Fruit fly (Drosophila melanogaster): ENCODE results near the gene okr.

DNA sequence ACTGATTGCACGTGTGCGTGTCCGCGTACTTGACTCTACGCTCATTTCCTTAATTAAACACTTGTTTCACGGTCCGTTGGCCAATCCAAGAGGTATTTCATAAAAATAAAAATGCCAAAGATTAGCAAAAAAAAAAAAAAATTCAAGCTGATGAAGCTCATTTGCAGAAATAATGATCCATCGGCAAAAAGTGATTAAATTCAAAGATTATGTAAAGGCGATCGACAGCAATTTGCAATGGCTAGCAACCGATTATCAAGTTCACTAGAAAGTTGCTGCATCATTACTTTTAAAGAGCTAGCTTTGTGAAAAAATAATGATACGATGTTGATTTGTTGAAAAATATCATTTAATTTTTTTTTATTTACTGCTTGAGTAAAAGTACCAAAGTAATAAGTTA lies 16.9 kb upstream of the okr start:
- TF ChIP-seq crol (GFP tag; IDR thresholded peaks at IDR 0.05), result no peak
- TF ChIP-seq slou (GFP tag; optimal IDR thresholded peaks at IDR 0.05), result no peak
- no peak for TF ChIP-seq CG2712 (tag; optimal IDR thresholded peaks at IDR 0.05)
- TF ChIP-seq NFAT (GFP tag; IDR thresholded peaks at IDR 0.05), result no peak
